Fruit fly (Drosophila melanogaster): ENCODE data around the gene CG34124.

- peak; percentile 27; the same call in 1 of the 2 replicates for TF ChIP-seq Gug (GFP tag; IDR thresholded peaks at IDR 0.05)
- TF ChIP-seq CG6854 (GFP tag; optimal IDR thresholded peaks at IDR 0.05) = no peak
- TF ChIP-seq Eip93F (GFP tag; optimal IDR thresholded peaks at IDR 0.05) = no peak
- no peak for TF ChIP-seq fd85E (GFP tag; optimal IDR thresholded peaks at IDR 0.05)
- TF ChIP-seq Sox14 (GFP tag; optimal IDR thresholded peaks at IDR 0.05) = peak; percentile 39
- TF ChIP-seq CG6792 (GFP tag; optimal IDR thresholded peaks at IDR 0.05) = peak; percentile 9
- TF ChIP-seq topi (GFP tag; optimal IDR thresholded peaks at IDR 0.05) = peak; percentile 2
Observed at dm6 chr2L:5002711-5003402, 44.6 kb downstream of the CG34124 start.
